3 fruit fly cellular contexts compared by ENCODE assay signal in genomic region chr3R:5485295-5485718, dm6.
A peak's percentile ranks its signal among the peaks of the same experiment; 100 is the strongest.
TF ChIP-seq lines count a peak whose summit lies in the region.

CG31550 (plus strand) TSS chr3R:5485543.

TF ChIP-seq in whole organism, adult, 20 proteins besides CTCF, POLR2A, EP300 and RAD21 (continued from another document):
- TF ChIP-seq pad (GFP tag; optimal IDR thresholded peaks at IDR 0.05; lab: Kevin White, UChicago), result peak; percentile 31
- no peak for TF ChIP-seq cnc (optimal IDR thresholded peaks at IDR 0.05; lab: Kevin White, UChicago)

TF ChIP-seq in whole organism, embryonic, 481 proteins besides CTCF, POLR2A, EP300 and RAD21 (continued from another document and continues in another):
- TF ChIP-seq gro (GFP tag; optimal IDR thresholded peaks at IDR 0.05; lab: Kevin White, UChicago) (no peak), aop (GFP tag; IDR thresholded peaks at IDR 0.05; lab: Robert Waterston, UW) (no peak; the same call in 1 of the 2 replicates), CG17802 (tag; optimal IDR thresholded peaks at IDR 0.05; lab: Kevin White, UChicago) (peak; percentile 37), disco-r (GFP tag; optimal IDR thresholded peaks at IDR 0.05; lab: Kevin White, UChicago) (no peak), CG11247 (GFP tag; IDR thresholded peaks at IDR 0.05; lab: Robert Waterston, UW) (peak; percentile 70), dm (GFP tag; optimal IDR thresholded peaks at IDR 0.05; lab: Kevin White, UChicago) (peak; percentile 34), dmrt99B (tag; optimal IDR thresholded peaks at IDR 0.05; lab: Kevin White, UChicago) (no peak), CG7745 (tag; optimal IDR thresholded peaks at IDR 0.05; lab: Kevin White, UChicago) (no peak), CG12769 (tag; optimal IDR thresholded peaks at IDR 0.05; lab: Kevin White, UChicago) (no peak), CG32767 (GFP tag; IDR thresholded peaks at IDR 0.05; lab: Robert Waterston, UW) (peak; percentile 57; the same call in 1 of the 2 replicates), Elba2 (GFP tag; optimal IDR thresholded peaks at IDR 0.05; lab: Kevin White, UChicago) (peak; percentile 19), sr (GFP tag; IDR thresholded peaks at IDR 0.05; lab: Robert Waterston, UW) (no peak), Dek (tag; optimal IDR thresholded peaks at IDR 0.05; lab: Kevin White, UChicago) (peak; percentile 63), CG7786 (GFP tag; optimal IDR thresholded peaks at IDR 0.05; lab: Kevin White, UChicago) (peak; percentile 62), danr (GFP tag; IDR thresholded peaks at IDR 0.05; lab: Robert Waterston, UW) (peak; percentile 27; the same call in 1 of the 2 replicates), CG14050 (GFP tag; IDR thresholded peaks at IDR 0.05; lab: Robert Waterston, UW) (peak; percentile 62; the same call in 2 of the 3 replicates), CrebB (tag; optimal IDR thresholded peaks at IDR 0.05; lab: Kevin White, UChicago) (no peak), CG17912 (GFP tag; optimal IDR thresholded peaks at IDR 0.05; lab: Kevin White, UChicago) (no peak), CG17328 (GFP tag; IDR thresholded peaks at IDR 0.05; lab: Robert Waterston, UW) (peak; percentile 67; the same call in 1 of the 2 replicates), CG8924 (tag; optimal IDR thresholded peaks at IDR 0.05; lab: Kevin White, UChicago) (peak; percentile 74), CG16779 (GFP tag; IDR thresholded peaks at IDR 0.05; lab: Robert Waterston, UW) (no peak), eve (GFP tag; optimal IDR thresholded peaks at IDR 0.05; lab: Kevin White, UChicago) (no peak), Sox100B (GFP tag; optimal IDR thresholded peaks at IDR 0.05; lab: Kevin White, UChicago) (no peak), CG34224 (GFP tag; IDR thresholded peaks at IDR 0.05; lab: Robert Waterston, UW; ENCODE audit: partially characterized antibody) (no peak), ttk (GFP tag; IDR thresholded peaks at IDR 0.05; lab: Robert Waterston, UW) (peak; percentile 60), gfzf (GFP tag; optimal IDR thresholded peaks at IDR 0.05; lab: Kevin White, UChicago) (peak; percentile 71), hbn (GFP tag; IDR thresholded peaks at IDR 0.05; lab: Robert Waterston, UW; ENCODE audit: partially characterized antibody) (no peak), CG4282 (GFP tag; optimal IDR thresholded peaks at IDR 0.05; lab: Kevin White, UChicago) (no peak), CG11560 (tag; IDR thresholded peaks at IDR 0.05; lab: Robert Waterston, UW) (no peak), Hmr (GFP tag; optimal IDR thresholded peaks at IDR 0.05; lab: Kevin White, UChicago) (no peak), NFAT (GFP tag; IDR thresholded peaks at IDR 0.05; lab: Robert Waterston, UW) (peak; percentile 82), TFAM (GFP tag; optimal IDR thresholded peaks at IDR 0.05; lab: Kevin White, UChicago) (no peak), HLH3B (GFP tag; IDR thresholded peaks at IDR 0.05; lab: Robert Waterston, UW) (peak; percentile 77), bigmax (GFP tag; optimal IDR thresholded peaks at IDR 0.05; lab: Kevin White, UChicago) (no peak), CkIIα-i1 (GFP tag; IDR thresholded peaks at IDR 0.05; lab: Robert Waterston, UW) (no peak), Hey (tag; optimal IDR thresholded peaks at IDR 0.05; lab: Kevin White, UChicago) (no peak), CG34422 (GFP tag; IDR thresholded peaks at IDR 0.05; lab: Robert Waterston, UW) (peak; percentile 67; the same call in 1 of the 3 replicates), vnd (GFP tag; IDR thresholded peaks at IDR 0.05; lab: Robert Waterston, UW; ENCODE audit: partially characterized antibody) (no peak), abd-A (tag; optimal IDR thresholded peaks at IDR 0.05; lab: Kevin White, UChicago) (no peak), ssp (GFP tag; IDR thresholded peaks at IDR 0.05; lab: Robert Waterston, UW) (peak; percentile 72), CG1603 (tag; optimal IDR thresholded peaks at IDR 0.05; lab: Kevin White, UChicago) (no peak), ac (GFP tag; optimal IDR thresholded peaks at IDR 0.05; lab: Kevin White, UChicago) (no peak), HHEX (GFP tag; optimal IDR thresholded peaks at IDR 0.05; lab: Kevin White, UChicago) (peak; percentile 40), B-H1 (GFP tag; IDR thresholded peaks at IDR 0.05; lab: Robert Waterston, UW) (peak; percentile 60), cato (GFP tag; optimal IDR thresholded peaks at IDR 0.05; lab: Kevin White, UChicago; ENCODE audit: borderline replicate concordance) (peak; percentile 19), zf30C (GFP tag; optimal IDR thresholded peaks at IDR 0.05; lab: Kevin White, UChicago) (peak; percentile 90), Doc2 (GFP tag; IDR thresholded peaks at IDR 0.05; lab: Robert Waterston, UW) (no peak), nmo (GFP tag; optimal IDR thresholded peaks at IDR 0.05; lab: Kevin White, UChicago) (peak; percentile 87), chinmo (GFP tag; IDR thresholded peaks at IDR 0.05; lab: Robert Waterston, UW; ENCODE audit: partially characterized antibody) (no peak), bab2 (GFP tag; optimal IDR thresholded peaks at IDR 0.05; lab: Kevin White, UChicago) (peak; percentile 46), CG2202 (tag; optimal IDR thresholded peaks at IDR 0.05; lab: Kevin White, UChicago) (peak; percentile 27), CG8290 (GFP tag; optimal IDR thresholded peaks at IDR 0.05; lab: Kevin White, UChicago) (peak; percentile 67), CG8290 (tag; optimal IDR thresholded peaks at IDR 0.05; lab: Kevin White, UChicago) (no peak), tx (GFP tag; optimal IDR thresholded peaks at IDR 0.05; lab: Kevin White, UChicago) (peak; percentile 14), lola (GFP tag; optimal IDR thresholded peaks at IDR 0.05; lab: Kevin White, UChicago) (peak in 1 of 3 experiments; percentile 65), CG32532 (GFP tag; IDR thresholded peaks at IDR 0.05; lab: Robert Waterston, UW) (peak; percentile 86), CG3726 (GFP tag; IDR thresholded peaks at IDR 0.05; lab: Robert Waterston, UW) (no peak), tgo (GFP tag; IDR thresholded peaks at IDR 0.05; lab: Robert Waterston, UW) (peak; percentile 85), chif (GFP tag; optimal IDR thresholded peaks at IDR 0.05; lab: Kevin White, UChicago) (peak; percentile 28 to 44), HmgZ (tag; optimal IDR thresholded peaks at IDR 0.05; lab: Kevin White, UChicago) (peak; percentile 40), D (optimal IDR thresholded peaks at IDR 0.05; lab: Kevin White, UChicago) (no peak), D (GFP tag; optimal IDR thresholded peaks at IDR 0.05; lab: Kevin White, UChicago) (no peak), trem (tag; optimal IDR thresholded peaks at IDR 0.05; lab: Kevin White, UChicago) (peak; percentile 60), fd96Cb (tag; optimal IDR thresholded peaks at IDR 0.05; lab: Kevin White, UChicago) (peak; percentile 54), CG15601 (tag; optimal IDR thresholded peaks at IDR 0.05; lab: Kevin White, UChicago) (no peak)

TF ChIP-seq in whole organism, prepupa, 60 proteins besides CTCF, POLR2A, EP300 and RAD21 (continued from another document):
- TF ChIP-seq CG11294 (GFP tag; IDR thresholded peaks at IDR 0.05; lab: Robert Waterston, UW) (peak; percentile 12; the same call in 1 of the 2 replicates), pdm3 (GFP tag; optimal IDR thresholded peaks at IDR 0.05; lab: Kevin White, UChicago) (no peak), Eip75B (GFP tag; optimal IDR thresholded peaks at IDR 0.05; lab: Kevin White, UChicago) (no peak), Eip78C (GFP tag; lab: Kevin White, UChicago) (no peak), Hr38 (GFP tag; optimal IDR thresholded peaks at IDR 0.05; lab: Kevin White, UChicago) (no peak), CG34406 (GFP tag; optimal IDR thresholded peaks at IDR 0.05; lab: Kevin White, UChicago) (peak; percentile 60), CG8632 (GFP tag; optimal IDR thresholded peaks at IDR 0.05; lab: Kevin White, UChicago) (peak; percentile 47), CG9139 (GFP tag; optimal IDR thresholded peaks at IDR 0.05; lab: Kevin White, UChicago) (no peak), Blimp-1 (GFP tag; optimal IDR thresholded peaks at IDR 0.05; lab: Kevin White, UChicago) (no peak), fd59A (GFP tag; optimal IDR thresholded peaks at IDR 0.05; lab: Kevin White, UChicago) (no peak), Lpt (GFP tag; optimal IDR thresholded peaks at IDR 0.05; lab: Kevin White, UChicago) (peak; percentile 18), Ets21C (GFP tag; optimal IDR thresholded peaks at IDR 0.05; lab: Kevin White, UChicago) (no peak), CG6792 (GFP tag; optimal IDR thresholded peaks at IDR 0.05; lab: Kevin White, UChicago) (peak; percentile 39), svp (GFP tag; lab: Kevin White, UChicago) (no peak), topi (GFP tag; optimal IDR thresholded peaks at IDR 0.05; lab: Kevin White, UChicago) (peak; percentile 57), CG6808 (GFP tag; optimal IDR thresholded peaks at IDR 0.05; lab: Kevin White, UChicago) (no peak), CG32006 (GFP tag; optimal IDR thresholded peaks at IDR 0.05; lab: Kevin White, UChicago) (no peak), CG10631 (GFP tag; optimal IDR thresholded peaks at IDR 0.05; lab: Kevin White, UChicago) (peak; percentile 73), spab (GFP tag; optimal IDR thresholded peaks at IDR 0.05; lab: Kevin White, UChicago) (no peak), dsx (GFP tag; optimal IDR thresholded peaks at IDR 0.05; lab: Kevin White, UChicago; ENCODE audit: poor library complexity, severe bottlenecking) (no peak), lz (GFP tag; optimal IDR thresholded peaks at IDR 0.05; lab: Kevin White, UChicago) (peak; percentile 53), OdsH (GFP tag; optimal IDR thresholded peaks at IDR 0.05; lab: Kevin White, UChicago) (no peak), net (GFP tag; optimal IDR thresholded peaks at IDR 0.05; lab: Kevin White, UChicago) (peak; percentile 46), CG8119 (GFP tag; IDR thresholded peaks at IDR 0.05; lab: Robert Waterston, UW) (peak; percentile 72), esn (GFP tag; optimal IDR thresholded peaks at IDR 0.05; lab: Kevin White, UChicago) (peak; percentile 70), ss (GFP tag; optimal IDR thresholded peaks at IDR 0.05; lab: Kevin White, UChicago) (no peak), vri (GFP tag; optimal IDR thresholded peaks at IDR 0.05; lab: Kevin White, UChicago) (no peak), Smox (GFP tag; optimal IDR thresholded peaks at IDR 0.05; lab: Kevin White, UChicago) (peak; percentile 38), CG15336 (GFP tag; IDR thresholded peaks at IDR 0.05; lab: Robert Waterston, UW) (peak; percentile 47), CG31627 (GFP tag; optimal IDR thresholded peaks at IDR 0.05; lab: Kevin White, UChicago) (peak; percentile 62), CG6276 (GFP tag; optimal IDR thresholded peaks at IDR 0.05; lab: Kevin White, UChicago) (no peak), Ets96B (tag; optimal IDR thresholded peaks at IDR 0.05; lab: Kevin White, UChicago) (no peak), CG10669 (GFP tag; optimal IDR thresholded peaks at IDR 0.05; lab: Kevin White, UChicago) (no peak), fkh (GFP tag; optimal IDR thresholded peaks at IDR 0.05; lab: Kevin White, UChicago) (no peak), Gug (GFP tag; IDR thresholded peaks at IDR 0.05; lab: Robert Waterston, UW) (peak; percentile 55), salr (GFP tag; optimal IDR thresholded peaks at IDR 0.05; lab: Kevin White, UChicago) (no peak), Sox14 (GFP tag; optimal IDR thresholded peaks at IDR 0.05; lab: Kevin White, UChicago) (no peak), CG1621 (tag; optimal IDR thresholded peaks at IDR 0.05; lab: Kevin White, UChicago) (no peak), CG16779 (tag; optimal IDR thresholded peaks at IDR 0.05; lab: Kevin White, UChicago) (no peak), CG8319 (GFP tag; optimal IDR thresholded peaks at IDR 0.05; lab: Kevin White, UChicago) (no peak)
